Fruit fly (Drosophila melanogaster): Measurements from ENCODE around the gene CG17376.

DNA sequence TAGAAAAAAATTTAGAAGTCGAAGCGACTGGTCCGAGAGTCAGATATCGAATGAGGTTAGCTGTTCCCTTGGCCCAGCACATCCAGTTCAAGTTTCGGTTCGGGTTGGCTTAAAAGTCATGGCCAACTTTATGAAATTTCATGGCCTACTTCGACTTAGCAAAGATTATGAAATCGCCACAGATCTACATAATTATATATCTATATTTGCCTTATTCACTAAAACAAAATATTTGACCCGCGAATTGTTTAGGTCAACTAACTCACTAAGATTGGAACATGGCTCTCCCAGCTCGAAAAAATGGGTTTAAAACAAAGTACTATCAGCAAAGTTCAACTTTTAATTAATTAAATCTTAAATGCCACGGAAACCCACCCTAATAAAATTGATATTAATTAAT is at the start of gene CG17376:
- TF ChIP-seq kay (GFP tag; ENCODE audit: borderline replicate concordance) (no peak), cnc (optimal IDR thresholded peaks at IDR 0.05) (no peak), Clk (GFP tag; optimal IDR thresholded peaks at IDR 0.05) (no peak), CG7045 (GFP tag; optimal IDR thresholded peaks at IDR 0.05) (no peak), toe (GFP tag; optimal IDR thresholded peaks at IDR 0.05) (no peak), tj (GFP tag; optimal IDR thresholded peaks at IDR 0.05) (no peak), CG12768 (GFP tag; optimal IDR thresholded peaks at IDR 0.05) (no peak), cic (GFP tag; optimal IDR thresholded peaks at IDR 0.05) (no peak), CG1620 (GFP tag; optimal IDR thresholded peaks at IDR 0.05) (no peak)
